Worm (Caenorhabditis elegans) whole organism, L4 larva: ENCODE results near the gene R04E5.7.

ENCODE experiments used
- D1046.2 ChIP-seq: fragments of 200-800 bp; sonication (Bioruptor generic); IDR thresholded peaks from 2 replicates; pipeline ENCODE4 v1.3.6; 2022; ENCODE audit warnings: missing genetic modification characterization, missing compliant biosample characterization
- R02D3.7 ChIP-seq: fragments of 150-350 bp; sonication (generic microtip); optimal IDR thresholded peaks from 3 replicates; lab custom pipeline; 2014; ENCODE audit warnings: missing biosample characterization, missing genetic modification characterization
- T20F7.1 ChIP-seq: fragments of 200-800 bp; sonication (Bioruptor generic); optimal IDR thresholded peaks from 2 replicates; lab custom pipeline; 2018; ENCODE audit warnings: mild to moderate bottlenecking, missing genetic modification characterization, missing compliant biosample characterization
- Y48G9A.11 ChIP-seq: fragments of 200-800 bp; sonication (Bioruptor generic); IDR thresholded peaks from 2 replicates; pipeline ENCODE4 v1.3.6; 2022; ENCODE audit warnings: missing genetic modification reagents, missing genetic modification characterization, missing compliant biosample characterization
- Y75B8A.6 ChIP-seq: fragments of 200-800 bp; sonication (Bioruptor generic); IDR thresholded peaks from 2 replicates; pipeline ENCODE4 v1.3.6; 2022; ENCODE audit warnings: missing genetic modification reagents, missing genetic modification characterization, missing compliant biosample characterization
- ZK546.5 ChIP-seq, 2 experiments: sonication (generic microtip); optimal IDR thresholded peaks; 2 replicates each; lab custom pipeline; 2017; ENCODE audit warnings: missing biosample characterization in 2 of 2, missing genetic modification characterization in 2 of 2
- aha-1 ChIP-seq: fragments of 150-350 bp; peaks from one replicate; lab custom pipeline; 2014; ENCODE audit warnings: missing biosample characterization, missing genetic modification characterization
- aly-2 ChIP-seq: sonication (generic microtip); optimal IDR thresholded peaks from 2 replicates; lab custom pipeline; 2018; ENCODE audit warnings: missing biosample characterization, missing genetic modification characterization
- ama-1 ChIP-seq: fragments of 150-350 bp; optimal IDR thresholded peaks from 2 replicates; lab custom pipeline; 2014; ENCODE audit warnings: inconsistent platforms, mixed read lengths
- attf-4 ChIP-seq: sonication (generic microtip); optimal IDR thresholded peaks from 3 replicates; lab custom pipeline; 2017; ENCODE audit warnings: missing biosample characterization, missing genetic modification characterization
- ceh-28 ChIP-seq: fragments of 150-350 bp; optimal IDR thresholded peaks from 2 replicates; lab custom pipeline; 2014; ENCODE audit warnings: missing biosample characterization, missing genetic modification reagents, missing genetic modification characterization
- ceh-62 ChIP-seq: sonication (generic microtip); optimal IDR thresholded peaks from 2 replicates; lab custom pipeline; 2017; ENCODE audit warnings: missing biosample characterization, missing genetic modification characterization
- cey-2 ChIP-seq: sonication (generic microtip); optimal IDR thresholded peaks from 3 replicates; lab custom pipeline; 2017; ENCODE audit warnings: missing genetic modification characterization, mild to moderate bottlenecking, missing compliant biosample characterization, antibody characterized with exemption, borderline replicate concordance; ENCODE audit not compliant: insufficient read depth
- ctbp-1 ChIP-seq: fragments of 200-800 bp; sonication (Bioruptor generic); IDR thresholded peaks from 2 replicates; pipeline ENCODE4 v1.3.6; 2022; ENCODE audit warnings: missing genetic modification reagents, missing genetic modification characterization, missing compliant biosample characterization
- daf-16 ChIP-seq, 3 experiments: sonication (generic microtip); optimal IDR thresholded peaks; 2 replicates each; lab custom pipeline; 2016 to 2017; ENCODE audit warnings: missing genetic modification characterization in 3 of 3, missing genetic modification reagents in 3 of 3, mild to moderate bottlenecking in 2 of 3, missing compliant biosample characterization in 2 of 3, missing biosample characterization in 1 of 3, moderate library complexity in 1 of 3
- dmd-6 ChIP-seq: fragments of 200-800 bp; sonication (Bioruptor generic); IDR thresholded peaks from 2 replicates; pipeline ENCODE4 v1.3.6; 2022; ENCODE audit warnings: missing genetic modification reagents, missing genetic modification characterization, missing compliant biosample characterization
- dmd-8 ChIP-seq: fragments of 200-800 bp; sonication (Bioruptor generic); IDR thresholded peaks from 2 replicates; pipeline ENCODE4 v1.3.6; 2022; ENCODE audit warnings: missing genetic modification characterization, missing compliant biosample characterization
- dpl-1 ChIP-seq: fragments of 150-350 bp; optimal IDR thresholded peaks from 2 replicates; lab custom pipeline; 2014; ENCODE audit warnings: missing biosample characterization, missing genetic modification reagents, missing genetic modification characterization
- dve-1 ChIP-seq: sonication (generic microtip); optimal IDR thresholded peaks from 2 replicates; lab custom pipeline; 2017; ENCODE audit warnings: antibody characterized with exemption, mild to moderate bottlenecking, missing genetic modification characterization, missing compliant biosample characterization; ENCODE audit not compliant: insufficient read depth
- egl-43 ChIP-seq: fragments of 200-800 bp; sonication (Bioruptor generic); IDR thresholded peaks from 2 replicates; pipeline ENCODE4 v1.3.6; 2022; ENCODE audit warnings: missing genetic modification reagents, missing genetic modification characterization, missing compliant biosample characterization
- fkh-10 ChIP-seq: fragments of 150-350 bp; optimal IDR thresholded peaks from 2 replicates; lab custom pipeline; 2014; ENCODE audit warnings: missing biosample characterization, missing genetic modification reagents, missing genetic modification characterization
- gei-8 ChIP-seq: fragments of 200-800 bp; sonication (Bioruptor generic); optimal IDR thresholded peaks from 2 replicates; lab custom pipeline; 2018; ENCODE audit warnings: mild to moderate bottlenecking, missing genetic modification characterization, missing compliant biosample characterization
- hif-1 ChIP-seq, 2 experiments: sonication (generic microtip); optimal IDR thresholded peaks; 2 replicates each; lab custom pipeline; 2016 to 2017; ENCODE audit warnings: missing compliant biosample characterization in 2 of 2, missing genetic modification characterization in 2 of 2, missing genetic modification reagents in 2 of 2, missing genotype in 2 of 2, mild to moderate bottlenecking in 1 of 2
- hlh-11 ChIP-seq: fragments of 200-800 bp; sonication (Bioruptor generic); optimal IDR thresholded peaks from 2 replicates; lab custom pipeline; 2018; ENCODE audit warnings: mild to moderate bottlenecking, missing genetic modification characterization, missing compliant biosample characterization
- hlh-30 ChIP-seq: sonication (generic microtip); optimal IDR thresholded peaks from 2 replicates; lab custom pipeline; 2017; ENCODE audit warnings: antibody characterized with exemption, mild to moderate bottlenecking, missing genetic modification characterization, missing compliant biosample characterization; ENCODE audit not compliant: insufficient read depth
- hmg-1.1 ChIP-seq: fragments of 200-800 bp; sonication (Bioruptor generic); IDR thresholded peaks from 2 replicates; pipeline ENCODE4 v1.3.6; 2022; ENCODE audit warnings: missing genetic modification reagents, missing genetic modification characterization, missing compliant biosample characterization
- jun-1 ChIP-seq: fragments of 150-350 bp; optimal IDR thresholded peaks from 2 replicates; lab custom pipeline; 2014; ENCODE audit warnings: missing biosample characterization, missing genetic modification reagents, missing genetic modification characterization
- lin-1 ChIP-seq: fragments of 200-800 bp; sonication (Bioruptor generic); IDR thresholded peaks from 2 replicates; pipeline ENCODE4 v1.3.6; 2022; ENCODE audit warnings: missing genetic modification reagents, missing genetic modification characterization, missing compliant biosample characterization
- lin-15B ChIP-seq: fragments of 150-350 bp; sonication (generic microtip); optimal IDR thresholded peaks from 3 replicates; lab custom pipeline; 2014; ENCODE audit warnings: missing biosample characterization, missing genetic modification characterization
- lir-3 ChIP-seq: sonication (generic microtip); optimal IDR thresholded peaks from 2 replicates; lab custom pipeline; 2016; ENCODE audit warnings: mild to moderate bottlenecking, missing genetic modification characterization, missing compliant biosample characterization
- madf-9 ChIP-seq: fragments of 200-800 bp; sonication (Bioruptor generic); conservative IDR thresholded peaks from 2 replicates; pipeline ENCODE4 v1.3.6; 2022; ENCODE audit warnings: missing genetic modification reagents, missing genetic modification characterization, missing compliant biosample characterization
- mes-2 ChIP-seq: sonication (generic microtip); optimal IDR thresholded peaks from 2 replicates; lab custom pipeline; 2016; ENCODE audit warnings: missing genotype, mild to moderate bottlenecking, missing genetic modification characterization, missing compliant biosample characterization; ENCODE audit not compliant: poor library complexity, severe bottlenecking
- nhr-11 ChIP-seq: fragments of 150-350 bp; optimal IDR thresholded peaks from 2 replicates; lab custom pipeline; 2014; ENCODE audit warnings: missing biosample characterization, missing genetic modification characterization
- nhr-111 ChIP-seq: fragments of 200-800 bp; sonication (Bioruptor generic); optimal IDR thresholded peaks from 2 replicates; lab custom pipeline; 2018; ENCODE audit warnings: mild to moderate bottlenecking, missing genetic modification characterization, missing compliant biosample characterization
- nhr-237 ChIP-seq: sonication (generic microtip); optimal IDR thresholded peaks from 2 replicates; lab custom pipeline; 2017; ENCODE audit warnings: missing biosample characterization, missing genetic modification characterization
- nhr-28 ChIP-seq: fragments of 150-350 bp; optimal IDR thresholded peaks from 2 replicates; lab custom pipeline; 2014; ENCODE audit warnings: missing biosample characterization, missing genetic modification characterization
- nhr-41 ChIP-seq: fragments of 200-800 bp; sonication (Bioruptor generic); IDR thresholded peaks from 2 replicates; pipeline ENCODE4 v1.3.6; 2022; ENCODE audit warnings: missing genetic modification reagents, missing genetic modification characterization, missing compliant biosample characterization
- nhr-48 ChIP-seq: sonication (generic microtip); optimal IDR thresholded peaks from 2 replicates; lab custom pipeline; 2016; ENCODE audit warnings: mild to moderate bottlenecking, missing genetic modification characterization, missing compliant biosample characterization
- nhr-6 ChIP-seq: fragments of 150-350 bp; optimal IDR thresholded peaks from 2 replicates; lab custom pipeline; 2014; ENCODE audit warnings: missing biosample characterization, missing genetic modification characterization
- nhr-76 ChIP-seq: fragments of 150-350 bp; optimal IDR thresholded peaks from 2 replicates; lab custom pipeline; 2014; ENCODE audit warnings: missing biosample characterization, missing genetic modification characterization
- php-3 ChIP-seq: fragments of 200-800 bp; sonication (Bioruptor generic); IDR thresholded peaks from 2 replicates; pipeline ENCODE4 v1.3.6; 2022; ENCODE audit warnings: missing genetic modification reagents, missing genetic modification characterization, missing compliant biosample characterization
- pqm-1 ChIP-seq: sonication (generic microtip); optimal IDR thresholded peaks from 2 replicates; lab custom pipeline; 2017; ENCODE audit warnings: missing biosample characterization, missing genetic modification characterization
- skn-1 ChIP-seq: fragments of 150-350 bp; optimal IDR thresholded peaks from 2 replicates; lab custom pipeline; 2014; ENCODE audit warnings: missing biosample characterization, missing genetic modification characterization
- spr-1 ChIP-seq: sonication (generic microtip); optimal IDR thresholded peaks from 2 replicates; lab custom pipeline; 2016; ENCODE audit warnings: mild to moderate bottlenecking, missing genetic modification characterization, missing compliant biosample characterization
- tag-97 ChIP-seq: fragments of 200-800 bp; sonication (Bioruptor generic); IDR thresholded peaks from 2 replicates; pipeline ENCODE4 v1.3.6; 2022; ENCODE audit warnings: missing genetic modification characterization, missing compliant biosample characterization
- tra-1 ChIP-seq: fragments of 200-800 bp; sonication (Bioruptor generic); IDR thresholded peaks from 2 replicates; pipeline ENCODE4 v1.3.6; 2022; ENCODE audit warnings: missing genetic modification reagents, missing genetic modification characterization, missing compliant biosample characterization
- unc-62 ChIP-seq, 3 experiments: fragments of 150-350 bp in 1 of 3; sonication (generic microtip); optimal IDR thresholded peaks in 2 of 3; peaks in 1 of 3; 1 replicate in 1 of 3; 2 replicates in 2 of 3; lab custom pipeline; 2014 to 2017; ENCODE audit warnings: missing biosample characterization in 3 of 3, missing genetic modification characterization in 3 of 3, missing genetic modification reagents in 3 of 3, missing genotype in 1 of 3
- zfp-2 ChIP-seq: sonication (generic microtip); optimal IDR thresholded peaks from 2 replicates; lab custom pipeline; 2016; ENCODE audit warnings: mild to moderate bottlenecking, missing genetic modification characterization, missing compliant biosample characterization

The R04E5.7 gene

ce11 chrX:8811916-8812315 lies 14.9 kb upstream of the R04E5.7 start, which contains the start of gene cnnm-2:
TSS of gene cnnm-2 (plus strand) at chrX:8812105.
- TF ChIP-seq dve-1 (peak; percentile 78), php-3 (GFP tag; lab: Robert Waterston, UW) (peak; percentile 69; the same call in 1 of the 2 replicates), ama-1 (no peak), hlh-11 (tag; lab: Kevin White, UChicago) (peak; percentile 68), nhr-28 (tag; lab: Kevin White, UChicago) (peak; percentile 70), mes-2 (peak; percentile 33), R02D3.7 (tag; lab: Kevin White, UChicago) (no peak), tra-1 (peak; percentile 68; the same call in 1 of the 2 replicates), nhr-48 (tag; lab: Kevin White, UChicago) (peak; percentile 44), dmd-6 (peak; percentile 75), nhr-111 (GFP tag; lab: Kevin White, UChicago) (no peak), pqm-1 (tag; lab: Kevin White, UChicago) (peak; percentile 90), lin-15B (tag; lab: Kevin White, UChicago) (no peak), hlh-30 (peak; percentile 15), daf-16 (GFP tag; optimal IDR thresholded peaks at IDR 0.05; lab: Kevin White, UChicago) (no peak), daf-16 (tag; optimal IDR thresholded peaks at IDR 0.05; lab: Kevin White, UChicago) (peak; percentile 82)

ce11 chrX:8810908-8811307 lies 13.8 kb upstream of the R04E5.7 start, which contains the start of gene R04E5.9:
TSS of gene R04E5.9 (minus strand) at chrX:8811142.
- no peak for TF ChIP-seq nhr-76 (tag; lab: Kevin White, UChicago)
- TF ChIP-seq fkh-10 (GFP tag; lab: Kevin White, UChicago): peak; percentile 90
- no peak for TF ChIP-seq lir-3 (tag; lab: Kevin White, UChicago)
- no peak for TF ChIP-seq Y75B8A.6 (GFP tag; lab: Robert Waterston, UW)
- TF ChIP-seq hmg-1.1: peak; percentile 89
- no peak for TF ChIP-seq Y48G9A.11 (GFP tag; lab: Robert Waterston, UW)
- no peak for TF ChIP-seq cey-2 (tag; lab: Kevin White, UChicago)
- TF ChIP-seq pqm-1 (tag; lab: Kevin White, UChicago): peak; percentile 42
- no peak for TF ChIP-seq attf-4 (tag; lab: Kevin White, UChicago)
- TF ChIP-seq madf-9: peak; percentile 71; the same call in 1 of the 2 replicates
- TF ChIP-seq D1046.2 (GFP tag; lab: Robert Waterston, UW): peak; percentile 65; the same call in 1 of the 2 replicates
- no peak for TF ChIP-seq zfp-2 (tag; lab: Kevin White, UChicago)
- TF ChIP-seq php-3 (GFP tag; lab: Robert Waterston, UW): peak; percentile 74; the same call in 1 of the 2 replicates
- TF ChIP-seq nhr-41 (GFP tag; lab: Robert Waterston, UW): peak; percentile 66; the same call in 1 of the 2 replicates
- peak; percentile 100 for TF ChIP-seq aha-1 (tag; lab: Kevin White, UChicago)
- TF ChIP-seq hif-1 (tag; optimal IDR thresholded peaks at IDR 0.05; lab: Kevin White, UChicago): peak; percentile 24 to 89
- TF ChIP-seq lin-1 (GFP tag; lab: Robert Waterston, UW): peak; percentile 65; the same call in 1 of the 2 replicates
- TF ChIP-seq unc-62 (GFP tag; optimal IDR thresholded peaks at IDR 0.05 in 1 of 2; lab: Kevin White, UChicago): peak in 1 of 2 experiments; percentile 99
- no peak for TF ChIP-seq unc-62 (tag; optimal IDR thresholded peaks at IDR 0.05; lab: Kevin White, UChicago)
- TF ChIP-seq tra-1: peak; percentile 89
- peak; percentile 85 for TF ChIP-seq egl-43 (GFP tag; lab: Robert Waterston, UW)
- TF ChIP-seq aly-2 (tag; lab: Kevin White, UChicago): no peak
- peak; percentile 50 for TF ChIP-seq ama-1
- TF ChIP-seq gei-8: peak; percentile 31
- TF ChIP-seq ZK546.5 (tag; optimal IDR thresholded peaks at IDR 0.05; lab: Kevin White, UChicago): peak in 1 of 2 experiments; percentile 7
- no peak for TF ChIP-seq ceh-62
- TF ChIP-seq daf-16 (GFP tag; optimal IDR thresholded peaks at IDR 0.05; lab: Kevin White, UChicago): peak; percentile 7 to 46
- TF ChIP-seq daf-16 (tag; optimal IDR thresholded peaks at IDR 0.05; lab: Kevin White, UChicago): peak; percentile 85
- TF ChIP-seq nhr-6 (tag; lab: Kevin White, UChicago): peak; percentile 5
- peak; percentile 77 for TF ChIP-seq ceh-28
- peak; percentile 92 for TF ChIP-seq nhr-11 (tag; lab: Kevin White, UChicago)
- TF ChIP-seq tag-97 (GFP tag; lab: Robert Waterston, UW): no peak
- no peak for TF ChIP-seq dmd-8 (GFP tag; lab: Robert Waterston, UW)
- TF ChIP-seq jun-1 (tag; lab: Kevin White, UChicago): peak; percentile 52
- TF ChIP-seq T20F7.1 (GFP tag; lab: Kevin White, UChicago): peak; percentile 72
- TF ChIP-seq ctbp-1: peak; percentile 80
- TF ChIP-seq dpl-1 (GFP tag; lab: Kevin White, UChicago): peak; percentile 49
- no peak for TF ChIP-seq skn-1 (tag; lab: Kevin White, UChicago)
- TF ChIP-seq nhr-237: no peak
- peak; percentile 23 for TF ChIP-seq spr-1 (tag; lab: Kevin White, UChicago)
- peak; percentile 98 for TF ChIP-seq hlh-30
